Worm (Caenorhabditis elegans) whole organism, midembryonic: ENCODE measurements around the gene gld-3.

ENCODE experiments used
- cog-1 ChIP-seq: sonication (generic microtip); optimal IDR thresholded peaks from 2 replicates; lab custom pipeline; 2016; ENCODE audit warnings: missing genetic modification characterization, missing compliant biosample characterization
- flt-1 ChIP-seq: fragments of 200-800 bp; sonication (Bioruptor generic); IDR thresholded peaks from 2 replicates; pipeline ENCODE4 v1.3.6; 2022; ENCODE audit warnings: missing genetic modification characterization, missing compliant biosample characterization
- med-1 ChIP-seq: sonication (generic microtip); optimal IDR thresholded peaks from 2 replicates; lab custom pipeline; 2017; ENCODE audit warnings: missing genetic modification characterization, mild to moderate bottlenecking, missing compliant biosample characterization, antibody characterized with exemption, missing genetic modification reagents; ENCODE audit not compliant: insufficient read depth
- ref-1 ChIP-seq: fragments of 200-800 bp; sonication (Bioruptor generic); conservative IDR thresholded peaks from 2 replicates; pipeline ENCODE4 v1.3.6; 2022; ENCODE audit warnings: missing genetic modification reagents, missing genetic modification characterization, missing compliant biosample characterization
- tab-1 ChIP-seq: fragments of 200-800 bp; sonication (Bioruptor generic); IDR thresholded peaks from 2 replicates; pipeline ENCODE4 v1.3.6; 2022; ENCODE audit warnings: missing genetic modification characterization, missing compliant biosample characterization
- ztf-23 ChIP-seq: fragments of 200-800 bp; sonication (Bioruptor generic); IDR thresholded peaks from 2 replicates; pipeline ENCODE4 v1.3.6; 2022; ENCODE audit warnings: missing genetic modification reagents, missing genetic modification characterization, missing compliant biosample characterization
- ztf-29 ChIP-seq: fragments of 200-800 bp; sonication (Bioruptor generic); IDR thresholded peaks from 2 replicates; pipeline ENCODE4 v1.3.6; 2022; ENCODE audit warnings: missing genetic modification reagents, missing genetic modification characterization, missing compliant biosample characterization

ce11 chrII:7182630-7183029, 50.2 kb downstream of the gld-3 start:
- TF ChIP-seq tab-1 (GFP tag; lab: Robert Waterston, UW), result no peak
- TF ChIP-seq ztf-29, result no peak
- no peak for TF ChIP-seq ref-1 (GFP tag; lab: Robert Waterston, UW)
- no peak for TF ChIP-seq flt-1 (GFP tag; lab: Robert Waterston, UW)
- no peak for TF ChIP-seq cog-1
- TF ChIP-seq med-1, result no peak
- TF ChIP-seq ztf-23 (GFP tag; lab: Robert Waterston, UW), result no peak
